Worm (Caenorhabditis elegans) whole organism, dauer: ENCODE data around the gene nhr-269.

Experiments
- unc-62 ChIP-seq: sonication (generic microtip); optimal IDR thresholded peaks from 2 replicates; lab custom pipeline; 2017; ENCODE audit warnings: missing biosample characterization, missing genetic modification reagents, missing genetic modification characterization

Gene nhr-269

ce11 chrV:15369707-15370106, at the start of gene nhr-269:
TSS of gene nhr-269 (minus strand) at chrV:15369807.
- no peak for TF ChIP-seq unc-62 (GFP tag; lab: Kevin White, UChicago)

- TF ChIP-seq unc-62 (GFP tag; lab: Kevin White, UChicago): no peak
Observed at ce11 chrV:15417822-15418221, 48.2 kb upstream of the nhr-269 start, which contains the start of gene T06E6.10. TSS of gene T06E6.10 (plus strand) at chrV:15418122.

- no peak for TF ChIP-seq unc-62 (GFP tag; lab: Kevin White, UChicago)
Observed at ce11 chrV:15415951-15416350, 46.3 kb upstream of the nhr-269 start, which contains the start of gene srh-265. TSS of gene srh-265 (plus strand) at chrV:15416251.

- no peak for TF ChIP-seq unc-62 (GFP tag; lab: Kevin White, UChicago)
Observed at ce11 chrV:15413847-15414246, 44.2 kb upstream of the nhr-269 start, which contains the start of gene srh-264. TSS of gene srh-264 (plus strand) at chrV:15414147.

ce11 chrV:15412625-15413024, 43.0 kb upstream of the nhr-269 start, which contains the start of gene srbc-63:
TSS of gene srbc-63 (minus strand) at chrV:15412725.
- TF ChIP-seq unc-62 (GFP tag; lab: Kevin White, UChicago): no peak

ce11 chrV:15406928-15407327, 37.3 kb upstream of the nhr-269 start, which contains the start of gene srh-257:
TSS of gene srh-257 (plus strand) at chrV:15407228.
- no peak for TF ChIP-seq unc-62 (GFP tag; lab: Kevin White, UChicago)

- no peak for TF ChIP-seq unc-62 (GFP tag; lab: Kevin White, UChicago)
Observed at ce11 chrV:15404859-15405258, 35.3 kb upstream of the nhr-269 start, which contains the start of gene srh-258. TSS of gene srh-258 (plus strand) at chrV:15405159.

- TF ChIP-seq unc-62 (GFP tag; lab: Kevin White, UChicago): no peak
Observed at ce11 chrV:15401856-15402314, 32.3 kb upstream of the nhr-269 start, which contains the start of gene fbxa-135. TSS of gene fbxa-135 (plus strand) at chrV:15402264.

- TF ChIP-seq unc-62 (GFP tag; lab: Kevin White, UChicago): no peak
Observed at ce11 chrV:15399691-15400377, 30.2 kb upstream of the nhr-269 start, which contains the start of the genes T06E6.15 and sri-7. TSS of gene T06E6.15 (minus strand) at chrV:15399791. TSS of gene sri-7 (plus strand) at chrV:15400327.

- no peak for TF ChIP-seq unc-62 (GFP tag; lab: Kevin White, UChicago)
Observed at ce11 chrV:15398728-15399127, 29.1 kb upstream of the nhr-269 start, which contains the start of gene fbxa-199. TSS of gene fbxa-199 (minus strand) at chrV:15398828.

ce11 chrV:15397139-15397538, 27.5 kb upstream of the nhr-269 start:
- TF ChIP-seq unc-62 (GFP tag; lab: Kevin White, UChicago): no peak

ce11 chrV:15395347-15395746, 25.7 kb upstream of the nhr-269 start, which contains the start of gene cyb-3:
TSS of gene cyb-3 (plus strand) at chrV:15395696.
- no peak for TF ChIP-seq unc-62 (GFP tag; lab: Kevin White, UChicago)

ce11 chrV:15394906-15395305, 25.3 kb upstream of the nhr-269 start, which contains the start of gene T06E6.1:
TSS of gene T06E6.1 (minus strand) at chrV:15394961.
- TF ChIP-seq unc-62 (GFP tag; lab: Kevin White, UChicago): no peak

ce11 chrV:15392064-15392463, 22.5 kb upstream of the nhr-269 start:
- no peak for TF ChIP-seq unc-62 (GFP tag; lab: Kevin White, UChicago)

ce11 chrV:15388820-15389384, 19.3 kb upstream of the nhr-269 start, which contains the start of gene srh-170:
TSS of gene srh-170 (minus strand) at chrV:15388870.
- no peak for TF ChIP-seq unc-62 (GFP tag; lab: Kevin White, UChicago)

ce11 chrV:15384733-15385132, 15.1 kb upstream of the nhr-269 start, which contains the start of gene str-102:
TSS of gene str-102 (plus strand) at chrV:15385033.
- TF ChIP-seq unc-62 (GFP tag; lab: Kevin White, UChicago): no peak
